Fruit fly (Drosophila melanogaster) whole organism, embryonic: Measurements from ENCODE around the gene CG10874.

Experiments used
- Abd-B ChIP-seq: fragments of 200-800 bp; sonication (Bioruptor generic); optimal IDR thresholded peaks from 2 replicates; lab custom pipeline; 2018; ENCODE audit warnings: missing biosample characterization, mild to moderate bottlenecking, missing genetic modification characterization, moderate library complexity
- CG10321 ChIP-seq: fragments of 200-800 bp; sonication (Bioruptor generic); IDR thresholded peaks from 2 replicates; pipeline ENCODE4 v1.3.6; 2022; ENCODE audit warnings: missing biosample characterization, missing genetic modification characterization
- CG10366 ChIP-seq: fragments of 200-800 bp; sonication (Bioruptor generic); IDR thresholded peaks from 2 replicates; pipeline ENCODE4 v1.3.6; 2022; ENCODE audit warnings: missing biosample characterization, missing genetic modification characterization
- CG12659 ChIP-seq: fragments of 200-800 bp; sonication (Bioruptor generic); optimal IDR thresholded peaks from 3 replicates; lab custom pipeline; 2017; ENCODE audit warnings: mild to moderate bottlenecking, missing biosample characterization, missing genetic modification reagents, missing genetic modification characterization
- CG14050 ChIP-seq: fragments of 200-800 bp; sonication (Bioruptor generic); IDR thresholded peaks from 3 replicates; pipeline ENCODE4 v1.3.6; 2022; ENCODE audit warnings: missing biosample characterization, missing genetic modification characterization
- CG15011 ChIP-seq: fragments of 200-800 bp; sonication (Bioruptor generic); optimal IDR thresholded peaks from 3 replicates; lab custom pipeline; 2018; ENCODE audit warnings: missing biosample characterization, mild to moderate bottlenecking, missing genetic modification characterization
- CG17829 ChIP-seq: fragments of 200-800 bp; optimal IDR thresholded peaks from 2 replicates; lab custom pipeline; 2019; ENCODE audit warnings: missing biosample characterization, mild to moderate bottlenecking, missing genetic modification characterization, moderate library complexity
- CG1832 ChIP-seq: fragments of 200-800 bp; sonication (Bioruptor generic); optimal IDR thresholded peaks from 2 replicates; lab custom pipeline; 2017; ENCODE audit warnings: missing biosample characterization, mild to moderate bottlenecking, missing genetic modification characterization, inconsistent platforms
- CG18619 ChIP-seq: fragments of 200-800 bp; sonication (Bioruptor generic); optimal IDR thresholded peaks from 3 replicates; lab custom pipeline; 2017; ENCODE audit warnings: missing biosample characterization, mild to moderate bottlenecking, missing genetic modification characterization
- CG2875 ChIP-seq: fragments of 200-800 bp; sonication (Bioruptor generic); optimal IDR thresholded peaks from 2 replicates; lab custom pipeline; 2017; ENCODE audit warnings: missing biosample characterization, mild to moderate bottlenecking, missing genetic modification characterization, missing genetic modification reagents
- CG3065 ChIP-seq: fragments of 200-800 bp; sonication (Bioruptor generic); optimal IDR thresholded peaks from 2 replicates; lab custom pipeline; 2016; ENCODE audit warnings: missing biosample characterization, missing genetic modification characterization
- CG31441 ChIP-seq: fragments of 200-800 bp; sonication (Bioruptor generic); IDR thresholded peaks from 2 replicates; pipeline ENCODE4 v1.3.6; 2022; ENCODE audit warnings: missing biosample characterization, missing genetic modification characterization
- CG32532 ChIP-seq: fragments of 200-800 bp; sonication (Bioruptor generic); IDR thresholded peaks from 2 replicates; pipeline ENCODE4 v1.3.6; 2022; ENCODE audit warnings: missing biosample characterization, missing genetic modification characterization
- CG4282 ChIP-seq: fragments of 200-800 bp; sonication (Bioruptor generic); optimal IDR thresholded peaks from 2 replicates; lab custom pipeline; 2016; ENCODE audit warnings: missing biosample characterization, missing genetic modification characterization
- CG8290 ChIP-seq, 3 experiments: fragments of 200-800 bp; sonication (Bioruptor generic); optimal IDR thresholded peaks; 2 replicates each; lab custom pipeline; 2016 to 2019; ENCODE audit warnings: missing biosample characterization in 3 of 3, missing genetic modification characterization in 3 of 3, mild to moderate bottlenecking in 2 of 3, moderate library complexity in 1 of 3
- CG9817 ChIP-seq: fragments of 200-800 bp; sonication (Bioruptor generic); optimal IDR thresholded peaks from 2 replicates; lab custom pipeline; 2018; ENCODE audit warnings: missing biosample characterization, mild to moderate bottlenecking, missing genetic modification characterization, moderate library complexity
- Camta ChIP-seq: fragments of 200-800 bp; sonication (Bioruptor generic); optimal IDR thresholded peaks from 2 replicates; lab custom pipeline; 2016; ENCODE audit warnings: missing biosample characterization, missing genetic modification characterization
- CkIIα-i1 ChIP-seq: fragments of 200-800 bp; sonication (Bioruptor generic); IDR thresholded peaks from 2 replicates; pipeline ENCODE4 v1.3.6; 2022; ENCODE audit warnings: missing biosample characterization, missing genetic modification characterization
- Dip3 ChIP-seq: fragments of 200-800 bp; sonication (Bioruptor generic); optimal IDR thresholded peaks from 3 replicates; lab custom pipeline; 2016; ENCODE audit warnings: missing biosample characterization, missing genetic modification characterization
- E2f2 ChIP-seq: fragments of 200-800 bp; sonication (Bioruptor generic); IDR thresholded peaks from 2 replicates; pipeline ENCODE4 v1.3.6; 2022; ENCODE audit warnings: missing biosample characterization, missing genetic modification characterization
- Fer1 ChIP-seq: fragments of 200-800 bp; sonication (Bioruptor generic); optimal IDR thresholded peaks from 2 replicates; lab custom pipeline; 2017; ENCODE audit warnings: missing biosample characterization, mild to moderate bottlenecking, missing genetic modification characterization
- Fer3 ChIP-seq: fragments of 200-800 bp; sonication (Bioruptor generic); optimal IDR thresholded peaks from 2 replicates; lab custom pipeline; 2018; ENCODE audit warnings: missing biosample characterization, mild to moderate bottlenecking, missing genetic modification characterization, moderate library complexity
- H2.0 ChIP-seq: fragments of 200-800 bp; sonication (Bioruptor generic); IDR thresholded peaks from 2 replicates; pipeline ENCODE4 v1.3.6; 2022; ENCODE audit warnings: missing biosample characterization, missing genetic modification characterization
- Jarid2 ChIP-seq: fragments of 200-800 bp; sonication (Bioruptor generic); optimal IDR thresholded peaks from 3 replicates; lab custom pipeline; 2017; ENCODE audit warnings: mild to moderate bottlenecking, missing biosample characterization, missing genetic modification reagents, missing genetic modification characterization
- Kr ChIP-seq: fragments of 200-800 bp; sonication (Bioruptor generic); optimal IDR thresholded peaks from 2 replicates; lab custom pipeline; 2017; ENCODE audit warnings: missing biosample characterization, mild to moderate bottlenecking, missing genetic modification characterization
- MTF-1 ChIP-seq: fragments of 200-800 bp; sonication (Bioruptor generic); optimal IDR thresholded peaks from 2 replicates; lab custom pipeline; 2018; ENCODE audit warnings: missing biosample characterization, mild to moderate bottlenecking, missing genetic modification characterization, borderline replicate concordance
- NC2α ChIP-seq: fragments of 200-800 bp; sonication (Bioruptor generic); optimal IDR thresholded peaks from 2 replicates; lab custom pipeline; 2016; ENCODE audit warnings: missing biosample characterization, missing genetic modification characterization
- Opbp ChIP-seq: fragments of 200-800 bp; sonication (Bioruptor generic); IDR thresholded peaks from 3 replicates; pipeline ENCODE4 v1.3.6; 2022; ENCODE audit warnings: missing biosample characterization, missing genetic modification characterization; ENCODE audit not compliant: partially characterized antibody
- Optix ChIP-seq: fragments of 200-800 bp; sonication (Bioruptor generic); IDR thresholded peaks from 3 replicates; pipeline ENCODE4 v1.3.6; 2022; ENCODE audit warnings: missing biosample characterization, missing genetic modification characterization
- Sry-β ChIP-seq: fragments of 200-800 bp; sonication (Bioruptor generic); optimal IDR thresholded peaks from 2 replicates; lab custom pipeline; 2018; ENCODE audit warnings: missing biosample characterization, mild to moderate bottlenecking, missing genetic modification characterization, moderate library complexity
- Vsx1 ChIP-seq: fragments of 200-800 bp; sonication (Bioruptor generic); optimal IDR thresholded peaks from 2 replicates; lab custom pipeline; 2017; ENCODE audit warnings: missing biosample characterization, mild to moderate bottlenecking, missing genetic modification characterization, missing genetic modification reagents
- ase ChIP-seq: fragments of 200-800 bp; sonication (Bioruptor generic); IDR thresholded peaks from 3 replicates; pipeline ENCODE4 v1.3.6; 2022; ENCODE audit warnings: missing biosample characterization, missing genetic modification characterization
- bab2 ChIP-seq: fragments of 200-800 bp; sonication (Bioruptor generic); optimal IDR thresholded peaks from 2 replicates; lab custom pipeline; 2016; ENCODE audit warnings: missing biosample characterization, missing genetic modification characterization
- croc ChIP-seq: fragments of 200-800 bp; sonication (Bioruptor generic); conservative IDR thresholded peaks from 3 replicates; pipeline ENCODE4 v1.3.6; 2022; ENCODE audit warnings: missing biosample characterization, missing genetic modification characterization
- eve ChIP-seq, 2 experiments: fragments of >200 bp; optimal IDR thresholded peaks; 2 replicates each; lab custom pipeline; 2017; ENCODE audit warnings: missing biosample characterization in 2 of 2, missing genetic modification characterization in 2 of 2
- fd96Cb ChIP-seq: fragments of 200-800 bp; sonication (Bioruptor generic); optimal IDR thresholded peaks from 2 replicates; lab custom pipeline; 2018; ENCODE audit warnings: missing biosample characterization, mild to moderate bottlenecking, missing genetic modification characterization, moderate library complexity
- fu2 ChIP-seq: fragments of 200-800 bp; sonication (Bioruptor generic); optimal IDR thresholded peaks from 2 replicates; lab custom pipeline; 2016; ENCODE audit warnings: missing biosample characterization, missing genetic modification characterization
- grn ChIP-seq: fragments of 200-800 bp; sonication (Bioruptor generic); optimal IDR thresholded peaks from 3 replicates; lab custom pipeline; 2017; ENCODE audit warnings: missing biosample characterization, missing genetic modification characterization
- hth ChIP-seq: fragments of >200 bp; optimal IDR thresholded peaks from 2 replicates; lab custom pipeline; 2017; ENCODE audit warnings: inconsistent platforms
- klu ChIP-seq: fragments of 200-800 bp; sonication (Bioruptor generic); IDR thresholded peaks from 2 replicates; pipeline ENCODE4 v1.3.6; 2022; ENCODE audit warnings: missing biosample characterization, missing genetic modification characterization
- kni ChIP-seq: fragments of 200-800 bp; sonication (Bioruptor generic); optimal IDR thresholded peaks from 3 replicates; lab custom pipeline; 2017; ENCODE audit warnings: mild to moderate bottlenecking, missing biosample characterization, missing genetic modification reagents, missing genetic modification characterization
- p53 ChIP-seq: fragments of 200-800 bp; sonication (Bioruptor generic); optimal IDR thresholded peaks from 2 replicates; lab custom pipeline; 2016; ENCODE audit warnings: missing biosample characterization, missing genetic modification characterization
- pho ChIP-seq: fragments of 200-800 bp; sonication (Bioruptor generic); optimal IDR thresholded peaks from 2 replicates; lab custom pipeline; 2016; ENCODE audit warnings: missing biosample characterization, missing genetic modification characterization
- pnt ChIP-seq: fragments of 200-800 bp; sonication (Bioruptor generic); optimal IDR thresholded peaks from 3 replicates; lab custom pipeline; 2016; ENCODE audit warnings: missing biosample characterization, missing genetic modification characterization
- ranshi ChIP-seq: fragments of 200-800 bp; sonication (Bioruptor generic); IDR thresholded peaks from 2 replicates; pipeline ENCODE4 v1.3.6; 2022; ENCODE audit warnings: missing biosample characterization, missing genetic modification characterization
- rib ChIP-seq: fragments of 200-800 bp; sonication (Bioruptor generic); IDR thresholded peaks from 2 replicates; pipeline ENCODE4 v1.3.6; 2022; ENCODE audit warnings: missing biosample characterization, missing genetic modification characterization
- slbo ChIP-seq: fragments of 200-800 bp; sonication (Bioruptor generic); IDR thresholded peaks from 2 replicates; pipeline ENCODE4 v1.3.6; 2022; ENCODE audit warnings: missing biosample characterization, missing genetic modification characterization
- slou ChIP-seq: fragments of 200-800 bp; sonication (Bioruptor generic); optimal IDR thresholded peaks from 3 replicates; lab custom pipeline; 2016; ENCODE audit warnings: missing biosample characterization, missing genetic modification characterization
- tup ChIP-seq: fragments of 200-800 bp; sonication (Bioruptor generic); optimal IDR thresholded peaks from 2 replicates; lab custom pipeline; 2016; ENCODE audit warnings: missing biosample characterization, mild to moderate bottlenecking, missing genetic modification characterization, moderate library complexity
- zfh1 ChIP-seq: fragments of 200-800 bp; sonication (Bioruptor generic); IDR thresholded peaks from 3 replicates; pipeline ENCODE4 v1.3.6; 2022; ENCODE audit warnings: missing biosample characterization, missing genetic modification characterization

CG10874 gene

dm6 chr2L:2164520-2165237 lies 27.5 kb downstream of the CG10874 start (continued):
- TF ChIP-seq Fer3 (tag; lab: Kevin White, UChicago) = no peak
- peak; percentile 87 for TF ChIP-seq zfh1
- no peak for TF ChIP-seq pho (GFP tag; lab: Kevin White, UChicago)
- TF ChIP-seq H2.0 (GFP tag; lab: Robert Waterston, UW) = peak; percentile 44; the same call in 1 of the 2 replicates
- TF ChIP-seq CG2875 (GFP tag; lab: Kevin White, UChicago) = peak; percentile 50
- TF ChIP-seq Vsx1 (GFP tag; lab: Kevin White, UChicago) = peak; percentile 38
- no peak for TF ChIP-seq tup (GFP tag; lab: Kevin White, UChicago)
- no peak for TF ChIP-seq hth (lab: Kevin White, UChicago)
- TF ChIP-seq Abd-B (GFP tag; lab: Kevin White, UChicago) = peak; percentile 27
- peak; percentile 31; the same call in 1 of the 2 replicates for TF ChIP-seq CG32532 (GFP tag; lab: Robert Waterston, UW)
- TF ChIP-seq ase (GFP tag; lab: Robert Waterston, UW) = peak; percentile 19; the same call in 1 of the 3 replicates
- peak; percentile 51 for TF ChIP-seq p53
- TF ChIP-seq CG8290 (GFP tag; optimal IDR thresholded peaks at IDR 0.05; lab: Kevin White, UChicago) = peak; percentile 53
- TF ChIP-seq CG8290 (tag; optimal IDR thresholded peaks at IDR 0.05; lab: Kevin White, UChicago) = peak; percentile 19 to 31
- TF ChIP-seq E2f2 (GFP tag; lab: Robert Waterston, UW) = no peak
- no peak for TF ChIP-seq CG12659
- peak; percentile 38 for TF ChIP-seq Kr (GFP tag; lab: Kevin White, UChicago)
- TF ChIP-seq CG17829 (tag; lab: Kevin White, UChicago) = peak; percentile 91
- peak; percentile 42 for TF ChIP-seq grn
- TF ChIP-seq NC2α (GFP tag; lab: Kevin White, UChicago) = peak; percentile 72
- no peak for TF ChIP-seq Fer1 (GFP tag; lab: Kevin White, UChicago)
- TF ChIP-seq Opbp (GFP tag; lab: Robert Waterston, UW) = no peak
- no peak for TF ChIP-seq CG14050 (GFP tag; lab: Robert Waterston, UW)
- TF ChIP-seq CkIIα-i1 (GFP tag; lab: Robert Waterston, UW) = no peak
- TF ChIP-seq eve (GFP tag; optimal IDR thresholded peaks at IDR 0.05; lab: Kevin White, UChicago) = peak in 1 of 2 experiments; percentile 76
- TF ChIP-seq CG31441 (GFP tag; lab: Robert Waterston, UW) = peak; percentile 68; the same call in 1 of the 2 replicates
- TF ChIP-seq slbo = no peak
- TF ChIP-seq Jarid2 = no peak
- TF ChIP-seq CG1832 (GFP tag; lab: Kevin White, UChicago) = peak; percentile 60
- peak; percentile 42 for TF ChIP-seq CG10366 (GFP tag; lab: Robert Waterston, UW)
- TF ChIP-seq CG10321 (GFP tag; lab: Robert Waterston, UW) = no peak
- peak; percentile 39 for TF ChIP-seq Camta (GFP tag; lab: Kevin White, UChicago)
- peak; percentile 64 for TF ChIP-seq croc
- peak; percentile 55 for TF ChIP-seq fd96Cb
- no peak for TF ChIP-seq slou (GFP tag; lab: Kevin White, UChicago)
- peak; percentile 29 for TF ChIP-seq CG18619 (GFP tag; lab: Kevin White, UChicago)
- peak; percentile 79 for TF ChIP-seq CG3065 (GFP tag; lab: Kevin White, UChicago)
- TF ChIP-seq klu (GFP tag; lab: Robert Waterston, UW) = no peak
- peak; percentile 77 for TF ChIP-seq Optix (GFP tag; lab: Robert Waterston, UW)
- TF ChIP-seq fu2 (GFP tag; lab: Kevin White, UChicago) = no peak
- TF ChIP-seq CG4282 (GFP tag; lab: Kevin White, UChicago) = no peak
- TF ChIP-seq kni (GFP tag; lab: Kevin White, UChicago) = peak; percentile 94
- peak; percentile 53 for TF ChIP-seq Sry-β
- TF ChIP-seq rib (GFP tag; lab: Robert Waterston, UW) = no peak
- TF ChIP-seq MTF-1 = no peak
- TF ChIP-seq CG15011 = no peak
- peak; percentile 48; the same call in 1 of the 2 replicates for TF ChIP-seq ranshi
- TF ChIP-seq CG9817 (tag; lab: Kevin White, UChicago) = no peak
- TF ChIP-seq bab2 (GFP tag; lab: Kevin White, UChicago) = peak; percentile 71
- TF ChIP-seq Dip3 (GFP tag; lab: Kevin White, UChicago) = no peak
- TF ChIP-seq pnt (GFP tag; lab: Kevin White, UChicago) = peak; percentile 65
